Fruit fly (Drosophila melanogaster) S2 (cell line): ENCODE results near the gene Cyt-c-p.

Experiments used
- CG8478 ChIP-seq: fragments of >200 bp; optimal IDR thresholded peaks from 2 replicates; lab custom pipeline; 2018
- CTCF ChIP-seq, 2 experiments: fragments of >200 bp; optimal IDR thresholded peaks; 2 replicates each; lab custom pipeline; 2018

The Cyt-c-p gene

dm6 chr2L:16689800-16690618 is 29.7 kb upstream of the Cyt-c-p start:
- no peak for TF ChIP-seq CG8478 (lab: Kevin White, UChicago)
- TF ChIP-seq CTCF (optimal IDR thresholded peaks at IDR 0.05; lab: Kevin White, UChicago): no peak

dm6 chr2L:16690619-16690908 is 29.2 kb upstream of the Cyt-c-p start:
- TF ChIP-seq CTCF (optimal IDR thresholded peaks at IDR 0.05; lab: Kevin White, UChicago) (no peak), CG8478 (lab: Kevin White, UChicago) (no peak)

DNA sequence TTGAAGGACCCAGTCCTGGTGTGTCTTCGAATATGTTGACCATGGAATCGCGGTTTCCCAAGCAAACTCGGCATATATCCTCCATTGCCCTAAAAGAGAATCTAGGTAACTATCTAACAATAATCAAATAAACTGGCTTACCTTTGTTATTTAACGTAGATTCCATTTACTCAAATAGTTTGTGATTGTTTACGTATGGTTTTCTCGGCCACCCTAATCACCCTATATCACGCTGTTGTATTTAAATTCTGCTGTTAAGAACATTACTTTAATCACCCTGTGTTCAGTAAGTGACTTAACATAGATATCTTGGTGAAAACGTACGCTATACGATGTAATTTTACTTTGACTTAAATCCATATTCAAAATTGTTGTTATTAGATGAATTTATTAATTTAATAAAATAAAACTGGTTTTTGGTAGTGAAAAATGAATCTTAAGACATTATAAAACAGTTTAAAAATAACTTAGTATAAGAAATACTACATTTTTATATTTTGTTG is 16.7 kb upstream of the Cyt-c-p start:
- no peak for TF ChIP-seq CG8478 (lab: Kevin White, UChicago)
- TF ChIP-seq CTCF (optimal IDR thresholded peaks at IDR 0.05; lab: Kevin White, UChicago): no peak

DNA sequence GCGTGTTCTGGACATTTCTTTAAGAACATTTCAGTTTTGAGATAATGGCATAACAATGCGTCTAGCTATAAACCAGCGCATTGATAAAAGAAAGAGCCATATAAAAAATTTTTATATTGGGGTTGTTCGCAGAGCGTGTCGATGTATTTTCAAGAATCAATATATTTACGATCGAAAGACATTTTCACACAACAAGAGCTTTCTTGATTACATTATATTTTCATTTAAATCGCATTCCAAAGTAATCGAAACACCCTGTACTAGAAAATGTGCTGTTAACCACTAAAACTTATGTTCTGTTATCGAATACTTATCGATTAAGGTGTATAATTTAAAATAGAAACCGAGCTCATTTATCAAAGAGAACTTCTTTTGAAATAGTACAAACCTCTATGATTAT is 16.0 kb upstream of the Cyt-c-p start:
- TF ChIP-seq CG8478 (lab: Kevin White, UChicago) (no peak), CTCF (optimal IDR thresholded peaks at IDR 0.05; lab: Kevin White, UChicago) (no peak)

- no peak for TF ChIP-seq CTCF (optimal IDR thresholded peaks at IDR 0.05; lab: Kevin White, UChicago)
- no peak for TF ChIP-seq CG8478 (lab: Kevin White, UChicago)
These were observed 12.6 kb upstream of the Cyt-c-p start for dm6 chr2L:16706882-16707775.

dm6 chr2L:16709693-16710092 is 10.0 kb upstream of the Cyt-c-p start:
- TF ChIP-seq CG8478 (lab: Kevin White, UChicago) (no peak), CTCF (optimal IDR thresholded peaks at IDR 0.05; lab: Kevin White, UChicago) (no peak)

DNA sequence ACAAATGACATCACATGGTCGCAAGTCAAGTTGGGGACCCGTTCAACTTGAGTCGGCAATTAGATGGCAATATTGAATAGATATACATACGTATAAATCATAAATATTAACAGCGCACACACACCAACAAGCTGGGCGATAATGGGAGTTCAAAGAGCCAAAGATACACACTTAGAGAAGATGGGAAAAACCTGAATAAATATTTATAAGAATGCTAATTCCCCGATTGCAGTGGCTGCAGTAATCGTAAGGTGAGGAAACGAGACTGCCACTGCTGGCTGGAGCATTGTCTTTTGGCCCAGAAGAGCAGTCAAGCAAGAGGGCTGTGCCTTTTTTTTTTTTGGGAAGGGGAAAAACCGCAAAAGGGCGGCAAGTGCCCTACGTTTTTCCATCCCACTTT is 9.5 kb upstream of the Cyt-c-p start:
- TF ChIP-seq CTCF (optimal IDR thresholded peaks at IDR 0.05; lab: Kevin White, UChicago) (no peak), CG8478 (lab: Kevin White, UChicago) (no peak)

dm6 chr2L:16710677-16711076 is 9.1 kb upstream of the Cyt-c-p start:
- TF ChIP-seq CTCF (optimal IDR thresholded peaks at IDR 0.05; lab: Kevin White, UChicago) (no peak), CG8478 (lab: Kevin White, UChicago) (no peak)

- TF ChIP-seq CG8478 (lab: Kevin White, UChicago) (no peak), CTCF (optimal IDR thresholded peaks at IDR 0.05; lab: Kevin White, UChicago) (no peak)
These were observed 7.8 kb upstream of the Cyt-c-p start for dm6 chr2L:16711891-16712290.

dm6 chr2L:16713929-16714328 is 5.8 kb upstream of the Cyt-c-p start:
- no peak for TF ChIP-seq CG8478 (lab: Kevin White, UChicago)
- no peak for TF ChIP-seq CTCF (optimal IDR thresholded peaks at IDR 0.05; lab: Kevin White, UChicago)

- TF ChIP-seq CG8478 (lab: Kevin White, UChicago): no peak
- no peak for TF ChIP-seq CTCF (optimal IDR thresholded peaks at IDR 0.05; lab: Kevin White, UChicago)
These were observed 4.4 kb upstream of the Cyt-c-p start for dm6 chr2L:16715133-16715833.

- TF ChIP-seq CG8478 (lab: Kevin White, UChicago) (no peak), CTCF (optimal IDR thresholded peaks at IDR 0.05; lab: Kevin White, UChicago) (no peak)
These were observed 3.7 kb upstream of the Cyt-c-p start, which contains the start of the genes Cyt-c-d and CG31808 for dm6 chr2L:16715841-16716701. TSS of gene Cyt-c-d (plus strand) at chr2L:16715891. TSS of gene CG31808 (minus strand) at chr2L:16716195.

- no peak for TF ChIP-seq CG8478 (lab: Kevin White, UChicago)
- TF ChIP-seq CTCF (optimal IDR thresholded peaks at IDR 0.05; lab: Kevin White, UChicago): no peak
These were observed 3.0 kb upstream of the Cyt-c-p start for dm6 chr2L:16716771-16717170.
